Worm (Caenorhabditis elegans) whole organism, L3 larva: Measurements from ENCODE around the gene str-15.

Experiments
- ama-1 ChIP-seq: fragments of 150-350 bp; optimal IDR thresholded peaks from 2 replicates; lab custom pipeline; 2018
- fkh-10 ChIP-seq: sonication (generic microtip); optimal IDR thresholded peaks from 2 replicates; lab custom pipeline; 2017; ENCODE audit warnings: missing biosample characterization, missing genetic modification reagents, missing genetic modification characterization
- fkh-2 ChIP-seq: fragments of 150-350 bp; optimal IDR thresholded peaks from 2 replicates; lab custom pipeline; 2014; ENCODE audit warnings: missing biosample characterization, missing genetic modification reagents, missing genetic modification characterization
- fos-1 ChIP-seq: fragments of 150-350 bp; optimal IDR thresholded peaks from 2 replicates; lab custom pipeline; 2014; ENCODE audit warnings: missing biosample characterization, missing genetic modification characterization
- lin-15B ChIP-seq: fragments of 150-350 bp; optimal IDR thresholded peaks from 2 replicates; lab custom pipeline; 2014; ENCODE audit warnings: missing biosample characterization, missing genetic modification characterization
- nfya-1 ChIP-seq: sonication (generic microtip); optimal IDR thresholded peaks from 2 replicates; lab custom pipeline; 2017; ENCODE audit warnings: missing genetic modification characterization, mild to moderate bottlenecking, missing compliant biosample characterization, antibody characterized with exemption, moderate library complexity; ENCODE audit not compliant: insufficient read depth
- nhr-25 ChIP-seq: sonication (generic microtip); optimal IDR thresholded peaks from 2 replicates; lab custom pipeline; 2017; ENCODE audit warnings: missing biosample characterization, missing genetic modification characterization
- pqm-1 ChIP-seq: fragments of 150-350 bp; optimal IDR thresholded peaks from 2 replicates; lab custom pipeline; 2017; ENCODE audit warnings: missing biosample characterization, missing genetic modification characterization, inconsistent platforms
- skn-1 ChIP-seq: fragments of 150-350 bp; optimal IDR thresholded peaks from 2 replicates; lab custom pipeline; 2014; ENCODE audit warnings: missing biosample characterization, missing genetic modification characterization

DNA sequence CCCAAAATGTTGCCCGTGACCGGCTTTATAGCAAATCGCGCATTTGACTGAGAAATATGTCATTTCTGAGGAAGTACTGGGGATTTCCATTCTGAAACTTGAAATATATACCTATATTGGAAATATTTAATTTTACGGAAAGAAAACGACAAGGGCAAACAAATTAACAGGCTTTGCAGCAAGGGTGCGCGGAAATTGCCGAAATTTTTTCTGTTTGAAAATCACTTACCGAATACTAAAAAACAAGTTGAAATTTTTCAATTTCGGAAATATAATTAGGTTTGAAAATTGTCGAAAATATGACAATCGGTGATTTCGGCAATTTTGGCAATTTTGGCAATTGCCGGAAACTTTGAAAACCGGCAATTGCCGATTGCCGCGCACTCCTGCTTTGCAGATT lies 47.2 kb upstream of the str-15 start, which contains the start of gene nhr-54:
- TF ChIP-seq fos-1 (no peak), ama-1 (lab: Kevin White, UChicago) (no peak), fkh-10 (GFP tag; lab: Kevin White, UChicago) (no peak), nhr-25 (tag; lab: Kevin White, UChicago) (no peak), fkh-2 (no peak), pqm-1 (tag; lab: Kevin White, UChicago) (no peak), lin-15B (tag; lab: Kevin White, UChicago) (no peak), skn-1 (tag; lab: Kevin White, UChicago) (no peak), nfya-1 (tag; lab: Kevin White, UChicago) (no peak)
